Worm (Caenorhabditis elegans) whole organism, L3 larva: ENCODE measurements around the gene pqn-27.

Experiments
- ZK546.5 ChIP-seq: sonication (generic microtip); optimal IDR thresholded peaks from 2 replicates; lab custom pipeline; 2017; ENCODE audit warnings: missing biosample characterization, missing genetic modification characterization
- aly-2 ChIP-seq: fragments of 150-350 bp; optimal IDR thresholded peaks from 2 replicates; lab custom pipeline; 2014; ENCODE audit warnings: missing biosample characterization, missing genetic modification characterization
- hmg-11 ChIP-seq: sonication (generic microtip); optimal IDR thresholded peaks from 2 replicates; lab custom pipeline; 2016; ENCODE audit warnings: missing genetic modification characterization, missing compliant biosample characterization
- pha-4 ChIP-seq: fragments of 150-350 bp; optimal IDR thresholded peaks from 2 replicates; lab custom pipeline; 2014; ENCODE audit warnings: missing biosample characterization, missing genetic modification reagents, missing genetic modification characterization
- pqm-1 ChIP-seq: fragments of 150-350 bp; optimal IDR thresholded peaks from 2 replicates; lab custom pipeline; 2017; ENCODE audit warnings: missing biosample characterization, missing genetic modification characterization, inconsistent platforms
- snpc-4 ChIP-seq: fragments of 150-350 bp; optimal IDR thresholded peaks from 2 replicates; lab custom pipeline; 2014; ENCODE audit warnings: missing biosample characterization, missing genetic modification characterization
- unc-39 ChIP-seq: sonication (generic microtip); optimal IDR thresholded peaks from 4 replicates; lab custom pipeline; 2017; ENCODE audit warnings: missing biosample characterization, missing genetic modification characterization

DNA sequence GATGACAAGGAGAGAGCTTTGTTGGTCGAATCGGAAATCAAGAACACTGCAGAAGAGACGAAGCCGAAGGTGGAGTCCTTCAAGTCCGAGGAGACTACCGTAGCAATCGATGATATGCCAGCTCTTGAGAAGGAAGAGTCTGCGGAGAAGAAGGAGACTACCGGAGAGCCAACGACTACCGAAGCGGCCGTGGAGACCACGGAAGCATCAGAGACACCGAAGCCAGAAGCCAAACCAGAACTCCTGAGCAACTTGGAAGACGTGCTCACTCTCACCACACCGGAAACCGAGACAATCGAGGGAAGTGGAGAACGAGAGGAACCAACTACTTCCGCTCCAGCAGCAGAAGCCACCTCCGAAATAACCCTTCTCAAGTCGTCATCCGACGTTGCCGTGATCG, 23.7 kb upstream of the pqn-27 start:
- TF ChIP-seq unc-39, result no peak
- TF ChIP-seq pqm-1, result no peak
- no peak for TF ChIP-seq hmg-11
- no peak for TF ChIP-seq pha-4 (tag; lab: Kevin White, UChicago)
- no peak for TF ChIP-seq aly-2 (tag; lab: Kevin White, UChicago)
- no peak for TF ChIP-seq snpc-4
- TF ChIP-seq ZK546.5 (tag; lab: Kevin White, UChicago), result no peak
